Worm (Caenorhabditis elegans) whole organism, late embryonic: ENCODE measurements around the gene wbp-2.

ENCODE experiments used
- F13H6.1 ChIP-seq: sonication (generic microtip); optimal IDR thresholded peaks from 2 replicates; lab custom pipeline; 2016; ENCODE audit warnings: missing genetic modification characterization, missing compliant biosample characterization
- K02D7.2 ChIP-seq: sonication (generic microtip); optimal IDR thresholded peaks from 2 replicates; lab custom pipeline; 2017; ENCODE audit warnings: mild to moderate bottlenecking, missing genetic modification characterization, missing compliant biosample characterization
- T23F11.4 ChIP-seq: fragments of 200-800 bp; sonication (Bioruptor generic); optimal IDR thresholded peaks from 2 replicates; lab custom pipeline; 2018; ENCODE audit warnings: mild to moderate bottlenecking, missing genetic modification characterization, missing compliant biosample characterization
- ahr-1 ChIP-seq: sonication (generic microtip); optimal IDR thresholded peaks from 2 replicates; lab custom pipeline; 2016; ENCODE audit warnings: missing genetic modification characterization, missing compliant biosample characterization
- ceh-14 ChIP-seq: sonication (generic microtip); optimal IDR thresholded peaks from 2 replicates; lab custom pipeline; 2016; ENCODE audit warnings: missing genotype, missing genetic modification characterization, missing compliant biosample characterization
- ceh-18 ChIP-seq: sonication (generic microtip); optimal IDR thresholded peaks from 2 replicates; lab custom pipeline; 2016; ENCODE audit warnings: missing genetic modification characterization, missing compliant biosample characterization
- ceh-2 ChIP-seq: sonication (generic microtip); optimal IDR thresholded peaks from 2 replicates; lab custom pipeline; 2016; ENCODE audit warnings: missing genotype, missing genetic modification characterization, missing compliant biosample characterization
- ceh-22 ChIP-seq: sonication (generic microtip); optimal IDR thresholded peaks from 2 replicates; lab custom pipeline; 2017; ENCODE audit warnings: missing biosample characterization, missing genetic modification characterization
- ceh-24 ChIP-seq: sonication (generic microtip); optimal IDR thresholded peaks from 2 replicates; lab custom pipeline; 2016; ENCODE audit warnings: mild to moderate bottlenecking, missing genetic modification characterization, missing compliant biosample characterization
- ceh-34 ChIP-seq: sonication (generic microtip); optimal IDR thresholded peaks from 2 replicates; lab custom pipeline; 2016; ENCODE audit warnings: mild to moderate bottlenecking, missing genetic modification characterization, missing compliant biosample characterization
- ceh-45 ChIP-seq: fragments of 200-800 bp; sonication (Bioruptor generic); IDR thresholded peaks from 2 replicates; pipeline ENCODE4 v1.3.6; 2022; ENCODE audit warnings: missing genetic modification reagents, missing genetic modification characterization, missing compliant biosample characterization
- ceh-48 ChIP-seq: sonication (generic microtip); optimal IDR thresholded peaks from 2 replicates; lab custom pipeline; 2016; ENCODE audit warnings: missing genetic modification characterization, inconsistent platforms, missing compliant biosample characterization
- che-1 ChIP-seq: sonication (generic microtip); optimal IDR thresholded peaks from 2 replicates; lab custom pipeline; 2016; ENCODE audit warnings: mild to moderate bottlenecking, missing genetic modification characterization, missing compliant biosample characterization
- dmd-4 ChIP-seq: sonication (generic microtip); optimal IDR thresholded peaks from 2 replicates; lab custom pipeline; 2016; ENCODE audit warnings: borderline replicate concordance, missing genetic modification characterization, missing compliant biosample characterization
- elt-2 ChIP-seq: sonication (generic microtip); optimal IDR thresholded peaks from 2 replicates; lab custom pipeline; 2016; ENCODE audit warnings: missing genetic modification reagents, missing genetic modification characterization, missing compliant biosample characterization
- elt-4 ChIP-seq: sonication (generic microtip); optimal IDR thresholded peaks from 2 replicates; lab custom pipeline; 2016; ENCODE audit warnings: missing genetic modification characterization, missing compliant biosample characterization
- eyg-1 ChIP-seq: sonication (generic microtip); optimal IDR thresholded peaks from 2 replicates; lab custom pipeline; 2016; ENCODE audit warnings: missing genotype, missing genetic modification characterization, missing compliant biosample characterization
- fkh-6 ChIP-seq: sonication (generic microtip); optimal IDR thresholded peaks from 2 replicates; lab custom pipeline; 2016; ENCODE audit warnings: missing genetic modification characterization, missing compliant biosample characterization
- hlh-13 ChIP-seq: fragments of 200-800 bp; sonication (Bioruptor generic); optimal IDR thresholded peaks from 2 replicates; lab custom pipeline; 2018; ENCODE audit warnings: mild to moderate bottlenecking, missing genetic modification characterization, missing compliant biosample characterization
- hlh-30 ChIP-seq: sonication (generic microtip); optimal IDR thresholded peaks from 2 replicates; lab custom pipeline; 2017; ENCODE audit warnings: antibody characterized with exemption, missing genetic modification characterization, missing compliant biosample characterization; ENCODE audit not compliant: insufficient read depth
- hlh-8 ChIP-seq: sonication (generic microtip); optimal IDR thresholded peaks from 2 replicates; lab custom pipeline; 2016; ENCODE audit warnings: missing genotype, missing genetic modification characterization, missing compliant biosample characterization
- lin-11 ChIP-seq: fragments of 200-800 bp; sonication (Bioruptor generic); optimal IDR thresholded peaks from 2 replicates; lab custom pipeline; 2018; ENCODE audit warnings: mild to moderate bottlenecking, missing genetic modification characterization, missing compliant biosample characterization
- madf-2 ChIP-seq: sonication (generic microtip); optimal IDR thresholded peaks from 2 replicates; lab custom pipeline; 2017; ENCODE audit warnings: missing genetic modification characterization, missing compliant biosample characterization
- nhr-11 ChIP-seq: fragments of 150-350 bp; optimal IDR thresholded peaks from 2 replicates; lab custom pipeline; 2014; ENCODE audit warnings: missing biosample characterization, missing genetic modification characterization
- npax-4 ChIP-seq: sonication (generic microtip); optimal IDR thresholded peaks from 2 replicates; lab custom pipeline; 2016; ENCODE audit warnings: missing genetic modification characterization, missing compliant biosample characterization
- odd-2 ChIP-seq: sonication (generic microtip); optimal IDR thresholded peaks from 2 replicates; lab custom pipeline; 2017; ENCODE audit warnings: antibody characterized with exemption, mild to moderate bottlenecking, missing genetic modification characterization, missing compliant biosample characterization
- pag-3 ChIP-seq: sonication (generic microtip); optimal IDR thresholded peaks from 2 replicates; lab custom pipeline; 2016; ENCODE audit warnings: missing compliant biosample characterization, missing genetic modification characterization, borderline replicate concordance
- pat-9 ChIP-seq: fragments of 200-800 bp; sonication (Bioruptor generic); optimal IDR thresholded peaks from 2 replicates; lab custom pipeline; 2018; ENCODE audit warnings: mild to moderate bottlenecking, missing genetic modification characterization, moderate library complexity, missing compliant biosample characterization
- pros-1 ChIP-seq: fragments of 150-350 bp; optimal IDR thresholded peaks from 2 replicates; lab custom pipeline; 2014; ENCODE audit warnings: missing biosample characterization, missing genetic modification reagents, missing genetic modification characterization
- ref-2 ChIP-seq: sonication (generic microtip); optimal IDR thresholded peaks from 2 replicates; lab custom pipeline; 2016; ENCODE audit warnings: missing genetic modification characterization, missing compliant biosample characterization
- rnt-1 ChIP-seq: sonication (generic microtip); optimal IDR thresholded peaks from 2 replicates; lab custom pipeline; 2016; ENCODE audit warnings: missing genetic modification characterization, missing compliant biosample characterization
- sdc-2 ChIP-seq: sonication (generic microtip); optimal IDR thresholded peaks from 2 replicates; lab custom pipeline; 2016; ENCODE audit warnings: missing genotype, missing genetic modification characterization, missing compliant biosample characterization
- sox-2 ChIP-seq: fragments of 200-800 bp; sonication (Bioruptor generic); IDR thresholded peaks from 2 replicates; pipeline ENCODE4 v1.3.6; 2022; ENCODE audit warnings: missing genetic modification reagents, missing genetic modification characterization, missing compliant biosample characterization
- tbx-2 ChIP-seq: sonication (generic microtip); optimal IDR thresholded peaks from 2 replicates; lab custom pipeline; 2016; ENCODE audit warnings: missing genetic modification characterization, missing compliant biosample characterization
- ttx-3 ChIP-seq: sonication (generic microtip); optimal IDR thresholded peaks from 2 replicates; lab custom pipeline; 2016; ENCODE audit warnings: missing genetic modification reagents, missing genetic modification characterization, missing compliant biosample characterization
- unc-3 ChIP-seq, 2 experiments: fragments of 200-800 bp in 1 of 2; sonication (Bioruptor generic) in 1 of 2; sonication (generic microtip) in 1 of 2; conservative IDR thresholded peaks in 1 of 2; optimal IDR thresholded peaks in 1 of 2; 2 replicates each; pipeline versions ENCODE4 v1.3.6 to Lab custom; 2016 to 2022; ENCODE audit warnings: missing compliant biosample characterization in 2 of 2, missing genetic modification characterization in 2 of 2, missing genetic modification reagents in 1 of 2
- unc-42 ChIP-seq: sonication (generic microtip); optimal IDR thresholded peaks from 2 replicates; lab custom pipeline; 2016; ENCODE audit warnings: missing genotype, missing genetic modification characterization, missing compliant biosample characterization
- unc-86 ChIP-seq: sonication (generic microtip); optimal IDR thresholded peaks from 2 replicates; lab custom pipeline; 2016; ENCODE audit warnings: missing genetic modification characterization, missing compliant biosample characterization

Gene wbp-2

ce11 chrII:9345116-9345515 is 15.5 kb downstream of the wbp-2 start:
- no peak for TF ChIP-seq ceh-48
- no peak for TF ChIP-seq tbx-2 (tag; lab: Kevin White, UChicago)
- TF ChIP-seq dmd-4 (tag; lab: Kevin White, UChicago), result no peak
- no peak for TF ChIP-seq pag-3 (tag; lab: Kevin White, UChicago)
- TF ChIP-seq sox-2 (GFP tag; lab: Robert Waterston, UW), result no peak
- TF ChIP-seq unc-86, result no peak
- TF ChIP-seq K02D7.2 (tag; lab: Kevin White, UChicago), result no peak
- no peak for TF ChIP-seq rnt-1 (tag; lab: Kevin White, UChicago)
- no peak for TF ChIP-seq hlh-8 (tag; lab: Kevin White, UChicago)
- TF ChIP-seq ceh-2 (tag; lab: Kevin White, UChicago), result no peak
- TF ChIP-seq ceh-34 (tag; lab: Kevin White, UChicago), result no peak
- no peak for TF ChIP-seq T23F11.4 (GFP tag; lab: Kevin White, UChicago)
- TF ChIP-seq ceh-22 (tag; lab: Kevin White, UChicago), result no peak
- no peak for TF ChIP-seq che-1 (tag; lab: Kevin White, UChicago)
- no peak for TF ChIP-seq ceh-14
- TF ChIP-seq fkh-6 (tag; lab: Kevin White, UChicago), result no peak
- no peak for TF ChIP-seq ceh-45
- TF ChIP-seq ttx-3 (tag; lab: Kevin White, UChicago), result no peak
- TF ChIP-seq ceh-24 (tag; lab: Kevin White, UChicago), result no peak

- TF ChIP-seq ceh-22 (tag; lab: Kevin White, UChicago), result no peak
- no peak for TF ChIP-seq ref-2 (tag; lab: Kevin White, UChicago)
- TF ChIP-seq fkh-6 (tag; lab: Kevin White, UChicago), result no peak
- no peak for TF ChIP-seq pros-1 (tag; lab: Kevin White, UChicago)
- TF ChIP-seq rnt-1 (tag; lab: Kevin White, UChicago), result no peak
- TF ChIP-seq madf-2 (tag; lab: Kevin White, UChicago), result no peak
- TF ChIP-seq pat-9, result no peak
- TF ChIP-seq F13H6.1, result no peak
- TF ChIP-seq elt-2 (tag; lab: Kevin White, UChicago), result no peak
- no peak for TF ChIP-seq hlh-30
- no peak for TF ChIP-seq npax-4 (tag; lab: Kevin White, UChicago)
Observed at ce11 chrII:9345794-9346193, 16.2 kb downstream of the wbp-2 start.

DNA sequence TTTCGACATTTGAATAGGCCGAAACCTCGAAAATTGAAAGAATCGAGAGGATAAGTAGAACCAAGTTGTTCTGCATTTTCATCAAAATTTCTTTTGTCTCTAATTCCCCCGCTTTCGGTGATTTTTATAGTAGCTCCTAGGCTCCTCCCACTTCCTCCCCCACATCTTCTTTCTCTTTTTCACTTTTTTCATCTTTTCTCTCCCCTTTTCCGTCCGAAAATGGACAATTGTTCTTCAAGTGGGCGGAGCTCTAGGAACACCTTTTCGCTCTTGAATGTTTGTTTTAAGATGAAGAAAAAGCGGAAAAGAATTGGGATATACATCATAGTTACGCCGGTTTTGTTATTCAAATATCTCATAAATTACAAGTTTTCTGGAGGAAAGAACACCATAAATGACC is 16.9 kb downstream of the wbp-2 start, which contains the start of gene F42A8.1:
Gene F42A8.1, minus strand, starts transcription at position 101 of the 400 bp plus-strand sequence.
- no peak for TF ChIP-seq unc-42
- TF ChIP-seq odd-2 (tag; lab: Kevin White, UChicago), result no peak
- no peak for TF ChIP-seq ceh-18
- no peak for TF ChIP-seq hlh-13 (GFP tag; lab: Kevin White, UChicago)
- TF ChIP-seq tbx-2 (tag; lab: Kevin White, UChicago), result no peak
- TF ChIP-seq npax-4 (tag; lab: Kevin White, UChicago), result no peak
- no peak for TF ChIP-seq unc-3 (GFP tag; conservative IDR thresholded peaks at IDR 0.05; lab: Robert Waterston, UW)
- no peak for TF ChIP-seq unc-3 (tag; optimal IDR thresholded peaks at IDR 0.05; lab: Kevin White, UChicago)
- TF ChIP-seq eyg-1 (tag; lab: Kevin White, UChicago), result no peak
- TF ChIP-seq F13H6.1, result no peak
- TF ChIP-seq ahr-1 (tag; lab: Kevin White, UChicago), result no peak
- no peak for TF ChIP-seq ceh-24 (tag; lab: Kevin White, UChicago)
- no peak for TF ChIP-seq lin-11 (tag; lab: Kevin White, UChicago)
- no peak for TF ChIP-seq nhr-11 (tag; lab: Kevin White, UChicago)
- TF ChIP-seq sdc-2 (tag; lab: Kevin White, UChicago), result no peak
- TF ChIP-seq, all 69 proteins: peak for 0

DNA sequence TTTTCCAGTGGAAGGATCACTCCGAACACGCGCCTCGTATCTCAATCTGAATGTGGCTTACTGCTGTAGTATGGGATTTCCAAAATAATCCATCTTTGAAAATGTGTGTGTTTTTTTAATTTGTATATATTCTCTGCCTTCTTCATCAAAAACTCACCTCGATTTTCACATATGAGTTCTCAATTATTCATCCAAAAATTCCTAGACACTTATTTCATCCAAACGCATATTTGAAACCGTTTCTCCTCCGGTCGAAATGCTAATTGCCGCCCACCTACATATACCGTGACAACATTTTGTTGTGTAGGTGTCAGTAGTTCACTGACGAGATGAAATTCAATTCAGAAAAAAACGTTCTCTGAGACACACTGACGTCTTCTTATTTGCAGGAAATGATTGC is 17.9 kb downstream of the wbp-2 start:
- TF ChIP-seq pat-9 (no peak), unc-3 (GFP tag; conservative IDR thresholded peaks at IDR 0.05; lab: Robert Waterston, UW) (no peak), unc-3 (tag; optimal IDR thresholded peaks at IDR 0.05; lab: Kevin White, UChicago) (no peak), rnt-1 (tag; lab: Kevin White, UChicago) (no peak), che-1 (tag; lab: Kevin White, UChicago) (no peak), madf-2 (tag; lab: Kevin White, UChicago) (no peak), elt-4 (tag; lab: Kevin White, UChicago) (no peak), ceh-14 (no peak), pag-3 (tag; lab: Kevin White, UChicago) (no peak)
